Worm (Caenorhabditis elegans): Measurements from ENCODE around the gene ztf-31.

The ztf-31 gene

ce11 chrIII:7246389-7246788 is 5.2 kb downstream of the ztf-31 start:
- TF ChIP-seq C17E4.6 (GFP tag; IDR thresholded peaks at IDR 0.05), result no peak
- no peak for TF ChIP-seq B0019.2 (GFP tag; conservative IDR thresholded peaks at IDR 0.05)
- TF ChIP-seq ztf-6 (GFP tag; IDR thresholded peaks at IDR 0.05), result no peak
- TF ChIP-seq snpc-1.3 (tag; optimal IDR thresholded peaks at IDR 0.05; ENCODE audit: insufficient read depth), result no peak
- TF ChIP-seq aptf-3 (GFP tag; IDR thresholded peaks at IDR 0.05), result no peak
- no peak for TF ChIP-seq nfyb-1 (GFP tag; IDR thresholded peaks at IDR 0.05)
- no peak for TF ChIP-seq madf-3 (GFP tag; IDR thresholded peaks at IDR 0.05)
- no peak for TF ChIP-seq lsy-27 (tag; optimal IDR thresholded peaks at IDR 0.05; ENCODE audit: borderline replicate concordance, insufficient read depth)
- TF ChIP-seq mxl-1 (tag; optimal IDR thresholded peaks at IDR 0.05), result no peak
- TF ChIP-seq ceh-58 (GFP tag; IDR thresholded peaks at IDR 0.05), result no peak
- TF ChIP-seq C06A6.2 (GFP tag; conservative IDR thresholded peaks at IDR 0.05), result no peak
- TF ChIP-seq hsf-1 (GFP tag; IDR thresholded peaks at IDR 0.05), result no peak
- TF ChIP-seq hmg-1.2 (GFP tag; IDR thresholded peaks at IDR 0.05), result no peak
- no peak for TF ChIP-seq snpc-3.4 (tag; optimal IDR thresholded peaks at IDR 0.05)
- no peak for TF ChIP-seq tbp1 (GFP tag; optimal IDR thresholded peaks at IDR 0.05)
- TF ChIP-seq T07F8.4 (tag; optimal IDR thresholded peaks at IDR 0.05), result no peak

DNA sequence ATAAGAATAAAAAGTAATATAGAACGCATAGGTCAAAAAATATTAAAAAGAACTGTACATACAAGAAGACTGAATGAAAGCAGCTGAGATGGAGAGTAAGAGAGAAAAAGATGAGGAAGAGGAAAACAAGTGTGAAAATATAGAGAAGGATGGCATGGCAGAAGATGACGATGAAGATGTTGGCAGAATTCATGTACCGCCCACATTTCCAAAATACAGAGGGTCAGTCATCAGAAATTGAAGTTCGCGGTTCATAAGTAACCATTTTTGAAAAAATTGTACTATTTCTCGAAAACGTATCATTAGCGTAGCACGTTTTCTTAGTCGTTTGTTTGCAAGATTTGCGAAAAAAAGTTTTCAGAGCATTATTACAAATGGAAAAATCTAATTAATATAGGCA is 6.6 kb downstream of the ztf-31 start, which contains the start of gene zmp-6:
Gene zmp-6, minus strand, starts transcription at position 101 of the 400 bp plus-strand sequence.
- TF ChIP-seq madf-10 (tag; optimal IDR thresholded peaks at IDR 0.05), result no peak
- TF ChIP-seq hlh-12 (tag; optimal IDR thresholded peaks at IDR 0.05), result no peak
- no peak for TF ChIP-seq snpc-1.3 (tag; optimal IDR thresholded peaks at IDR 0.05; ENCODE audit: insufficient read depth)
- TF ChIP-seq ceh-58 (GFP tag; IDR thresholded peaks at IDR 0.05), result no peak

ce11 chrIII:7253669-7254068 is 12.5 kb downstream of the ztf-31 start:
- TF ChIP-seq cebp-2 (GFP tag; IDR thresholded peaks at IDR 0.05), result no peak
- no peak for TF ChIP-seq ztf-6 (GFP tag; IDR thresholded peaks at IDR 0.05)
- TF ChIP-seq ceh-91 (GFP tag; IDR thresholded peaks at IDR 0.05), result no peak
- TF ChIP-seq cebp-1 (GFP tag; IDR thresholded peaks at IDR 0.05), result no peak
- TF ChIP-seq cebp-1 (tag; optimal IDR thresholded peaks at IDR 0.05), result no peak
- TF ChIP-seq hsf-1 (GFP tag; IDR thresholded peaks at IDR 0.05), result no peak
- TF ChIP-seq K11D2.4 (GFP tag; IDR thresholded peaks at IDR 0.05), result no peak
- no peak for TF ChIP-seq dox-1 (GFP tag; IDR thresholded peaks at IDR 0.05)
- TF ChIP-seq T07F8.4 (tag; optimal IDR thresholded peaks at IDR 0.05), result no peak
- no peak for TF ChIP-seq lag-1 (GFP tag; IDR thresholded peaks at IDR 0.05)
- TF ChIP-seq let-607 (tag; optimal IDR thresholded peaks at IDR 0.05), result no peak

ce11 chrIII:7258931-7259330 is 17.8 kb downstream of the ztf-31 start, which contains the start of gene B0361.4:
B0361.4 (plus strand) TSS chrIII:7258991.
- TF ChIP-seq snpc-1.1 (tag; optimal IDR thresholded peaks at IDR 0.05; ENCODE audit: insufficient read depth) (no peak), ceh-40 (GFP tag; IDR thresholded peaks at IDR 0.05) (no peak), cebp-1 (GFP tag; IDR thresholded peaks at IDR 0.05) (no peak), cebp-1 (tag; optimal IDR thresholded peaks at IDR 0.05) (no peak), efl-1 (GFP tag; optimal IDR thresholded peaks at IDR 0.05) (no peak), hsf-1 (GFP tag; IDR thresholded peaks at IDR 0.05) (no peak), snpc-1.3 (tag; optimal IDR thresholded peaks at IDR 0.05; ENCODE audit: insufficient read depth) (no peak), rcor-1 (GFP tag; IDR thresholded peaks at IDR 0.05) (no peak), lin-35 (GFP tag; optimal IDR thresholded peaks at IDR 0.05) (no peak), ceh-27 (GFP tag; optimal IDR thresholded peaks at IDR 0.05) (no peak), ets-4 (GFP tag; optimal IDR thresholded peaks at IDR 0.05) (no peak), nfyb-1 (GFP tag; IDR thresholded peaks at IDR 0.05) (no peak), sdz-38 (tag; optimal IDR thresholded peaks at IDR 0.05) (no peak), F57C9.4 (tag; optimal IDR thresholded peaks at IDR 0.05) (no peak), snpc-3.4 (tag; optimal IDR thresholded peaks at IDR 0.05) (no peak)

Measured in whole organism, young adult.